Fruit fly (Drosophila melanogaster) whole organism, pupa: ENCODE measurements around the gene Pde11.

Experiments
- CG12605 ChIP-seq: fragments of 200-800 bp; sonication (Bioruptor generic); IDR thresholded peaks from 2 replicates; pipeline ENCODE4 v1.3.6; 2022; ENCODE audit warnings: missing biosample characterization, missing genetic modification characterization
- CG13204 ChIP-seq: fragments of 200-800 bp; sonication (Bioruptor generic); optimal IDR thresholded peaks from 2 replicates; lab custom pipeline; 2018; ENCODE audit warnings: missing biosample characterization, mild to moderate bottlenecking, missing genetic modification characterization, moderate library complexity
- CG15710 ChIP-seq: fragments of 200-800 bp; sonication (Bioruptor generic); optimal IDR thresholded peaks from 2 replicates; lab custom pipeline; 2018; ENCODE audit warnings: missing biosample characterization, mild to moderate bottlenecking, missing genetic modification characterization, moderate library complexity
- CG34367 ChIP-seq: fragments of 200-800 bp; sonication (Bioruptor generic); optimal IDR thresholded peaks from 2 replicates; lab custom pipeline; 2018; ENCODE audit warnings: missing biosample characterization, mild to moderate bottlenecking, missing genetic modification characterization
- CG4496 ChIP-seq: fragments of 200-800 bp; sonication (Bioruptor generic); IDR thresholded peaks from 3 replicates; pipeline ENCODE4 v1.3.6; 2022; ENCODE audit warnings: missing biosample characterization, missing genetic modification characterization
- CG8301 ChIP-seq: fragments of 200-800 bp; sonication (Bioruptor generic); optimal IDR thresholded peaks from 2 replicates; lab custom pipeline; 2018; ENCODE audit warnings: missing biosample characterization, mild to moderate bottlenecking, missing genetic modification characterization
- CG9948 ChIP-seq: fragments of 200-800 bp; sonication (Bioruptor generic); optimal IDR thresholded peaks from 2 replicates; lab custom pipeline; 2018; ENCODE audit warnings: missing biosample characterization, mild to moderate bottlenecking, missing genetic modification characterization, moderate library complexity
- EcR ChIP-seq: fragments of 200-800 bp; sonication (Bioruptor generic); optimal IDR thresholded peaks from 3 replicates; lab custom pipeline; 2019; ENCODE audit warnings: missing biosample characterization, missing genetic modification characterization, mild to moderate bottlenecking, moderate library complexity, missing genetic modification reagents
- Ets98B ChIP-seq: fragments of 200-800 bp; sonication (Bioruptor generic); IDR thresholded peaks from 2 replicates; pipeline ENCODE4 v1.3.6; 2022; ENCODE audit warnings: missing biosample characterization, missing genetic modification characterization
- Pif1A ChIP-seq: fragments of 200-800 bp; sonication (Bioruptor generic); optimal IDR thresholded peaks from 3 replicates; lab custom pipeline; 2016; ENCODE audit warnings: missing biosample characterization, missing genetic modification characterization
- Snoo ChIP-seq: fragments of 200-800 bp; sonication (Bioruptor generic); optimal IDR thresholded peaks from 3 replicates; lab custom pipeline; 2017; ENCODE audit warnings: missing biosample characterization, mild to moderate bottlenecking, missing genetic modification characterization, inconsistent platforms
- rn ChIP-seq: fragments of 200-800 bp; sonication (Bioruptor generic); IDR thresholded peaks from 2 replicates; pipeline ENCODE4 v1.3.6; 2022; ENCODE audit warnings: missing biosample characterization, missing genetic modification characterization

DNA sequence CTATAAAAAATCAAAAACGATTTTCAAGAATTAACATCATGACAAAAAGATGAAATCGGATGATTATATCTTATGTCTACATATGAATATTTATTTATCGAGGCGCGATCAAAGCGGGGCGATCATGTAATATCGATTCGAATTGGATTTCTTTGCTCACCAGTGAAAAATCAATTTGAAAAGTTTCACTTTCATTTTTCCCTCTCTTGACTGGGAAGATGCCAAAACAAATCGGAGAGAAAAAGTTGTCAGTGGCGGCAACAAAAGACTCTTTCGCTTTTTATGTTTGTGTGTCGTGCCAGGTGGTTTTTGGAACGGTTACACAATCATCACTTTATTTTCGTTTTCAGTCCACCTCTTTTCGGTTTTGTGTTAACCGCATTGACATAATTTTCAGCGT lies 71.3 kb downstream of the Pde11 start:
- TF ChIP-seq CG4496 (GFP tag; lab: Robert Waterston, UW), result no peak
- no peak for TF ChIP-seq Snoo (tag; lab: Kevin White, UChicago)
- no peak for TF ChIP-seq EcR
- TF ChIP-seq CG13204 (GFP tag; lab: Kevin White, UChicago), result no peak
- no peak for TF ChIP-seq Pif1A (GFP tag; lab: Kevin White, UChicago)
- TF ChIP-seq CG9948 (tag; lab: Kevin White, UChicago), result no peak
- no peak for TF ChIP-seq CG15710 (tag; lab: Kevin White, UChicago)
- TF ChIP-seq CG12605, result no peak
- no peak for TF ChIP-seq Ets98B (GFP tag; lab: Robert Waterston, UW)
- TF ChIP-seq rn (GFP tag; lab: Robert Waterston, UW), result no peak
- TF ChIP-seq CG34367 (tag; lab: Kevin White, UChicago), result no peak
- no peak for TF ChIP-seq CG8301 (tag; lab: Kevin White, UChicago)
